Fruit fly (Drosophila melanogaster) S2 (cell line): ENCODE data around the gene Npc2g.

Experiments used
- CG8478 ChIP-seq: fragments of >200 bp; optimal IDR thresholded peaks from 2 replicates; lab custom pipeline; 2018
- CTCF ChIP-seq, 2 experiments: fragments of >200 bp; optimal IDR thresholded peaks; 2 replicates each; lab custom pipeline; 2018

Npc2g gene

DNA sequence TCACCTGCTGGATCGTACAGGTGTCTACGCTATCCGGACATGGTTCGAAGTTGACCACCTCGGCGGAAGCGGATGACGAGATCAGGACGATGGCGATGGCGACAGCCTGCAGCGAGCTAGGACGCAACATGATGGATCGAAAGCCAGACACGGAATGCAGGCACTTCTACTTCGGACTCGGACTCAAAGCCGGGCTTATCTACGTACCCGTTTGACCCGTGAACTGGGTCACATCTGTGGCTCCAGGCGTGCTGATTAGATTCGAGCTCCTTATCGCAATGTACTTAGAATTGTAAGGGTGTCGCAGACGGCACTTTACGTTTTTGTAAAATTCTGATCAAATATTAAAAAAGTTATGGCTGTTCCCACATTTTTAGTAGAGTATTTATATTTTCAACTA, at the start of gene Npc2g:
Npc2g (minus strand) TSS at position 160 of the 400 bp plus-strand sequence.
- TF ChIP-seq CTCF (optimal IDR thresholded peaks at IDR 0.05; lab: Kevin White, UChicago) (no peak), CG8478 (lab: Kevin White, UChicago) (no peak)

- TF ChIP-seq CTCF (optimal IDR thresholded peaks at IDR 0.05; lab: Kevin White, UChicago) (no peak), CG8478 (lab: Kevin White, UChicago) (no peak)
Observed at dm6 chr3R:30792959-30793358, 47.9 kb upstream of the Npc2g start.

DNA sequence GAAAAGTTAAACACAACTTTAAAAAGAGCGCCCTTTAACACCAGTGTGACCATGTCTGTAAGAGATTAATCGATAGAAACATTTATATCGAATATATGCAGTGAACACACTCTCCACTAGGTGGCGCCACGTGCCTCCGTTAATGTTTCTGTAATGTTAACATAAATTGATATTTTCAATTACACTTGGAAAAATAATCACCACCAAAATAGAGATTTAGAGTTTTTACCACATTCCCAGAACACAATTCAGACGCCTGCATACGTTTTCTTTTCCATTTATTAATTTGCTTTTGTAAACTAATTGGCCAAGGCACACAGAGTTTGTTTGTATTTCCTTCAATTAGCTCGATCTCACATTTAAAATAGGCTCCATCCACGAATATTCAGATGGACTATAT, 44.3 kb upstream of the Npc2g start:
- TF ChIP-seq CG8478 (lab: Kevin White, UChicago) (no peak), CTCF (optimal IDR thresholded peaks at IDR 0.05; lab: Kevin White, UChicago) (peak; percentile 93 to 97)

DNA sequence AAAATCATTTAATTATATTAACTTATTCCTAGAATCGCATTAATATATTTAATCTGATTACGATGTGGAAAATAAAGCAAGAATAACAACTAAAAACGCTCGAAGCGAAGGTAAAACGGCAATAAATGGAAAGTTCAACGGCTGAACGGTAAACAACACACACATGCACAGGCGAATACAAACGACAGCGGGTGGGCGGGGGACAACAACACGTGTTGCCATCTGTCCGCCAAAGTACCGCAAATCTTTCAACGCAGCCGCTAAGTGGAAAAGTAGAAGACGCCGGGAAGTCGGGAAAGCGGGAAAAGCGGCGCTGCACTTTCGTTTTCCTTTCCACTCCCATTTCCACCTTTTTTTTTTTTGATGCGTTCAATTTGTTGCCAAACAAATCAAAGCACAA, 37.5 kb upstream of the Npc2g start:
- no peak for TF ChIP-seq CTCF (optimal IDR thresholded peaks at IDR 0.05; lab: Kevin White, UChicago)

- no peak for TF ChIP-seq CTCF (optimal IDR thresholded peaks at IDR 0.05; lab: Kevin White, UChicago)
- no peak for TF ChIP-seq CG8478 (lab: Kevin White, UChicago)
Observed at dm6 chr3R:30781661-30782120, 36.6 kb upstream of the Npc2g start.

DNA sequence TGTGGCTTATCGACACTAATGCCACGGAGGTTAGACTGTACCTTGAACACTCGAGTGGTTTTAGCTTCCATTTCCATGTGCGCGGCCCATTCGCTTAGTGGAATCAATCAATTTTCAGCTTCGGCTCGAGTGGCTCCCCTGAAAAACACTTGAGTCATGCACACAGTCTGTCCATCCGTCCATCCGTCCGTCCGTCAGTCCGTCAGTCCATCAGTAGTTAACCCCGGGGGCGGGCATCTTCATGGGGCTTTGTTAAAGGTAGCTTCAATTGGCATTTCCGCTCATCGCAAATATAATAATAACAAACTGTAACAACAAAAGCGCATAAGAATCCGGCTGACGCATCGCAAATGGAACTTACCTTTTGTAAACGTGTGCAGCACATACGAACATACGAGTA, 36.1 kb upstream of the Npc2g start:
- no peak for TF ChIP-seq CG8478 (lab: Kevin White, UChicago)

dm6 chr3R:30780451-30780850, 35.4 kb upstream of the Npc2g start:
- TF ChIP-seq CG8478 (lab: Kevin White, UChicago) (no peak), CTCF (optimal IDR thresholded peaks at IDR 0.05; lab: Kevin White, UChicago) (no peak)

DNA sequence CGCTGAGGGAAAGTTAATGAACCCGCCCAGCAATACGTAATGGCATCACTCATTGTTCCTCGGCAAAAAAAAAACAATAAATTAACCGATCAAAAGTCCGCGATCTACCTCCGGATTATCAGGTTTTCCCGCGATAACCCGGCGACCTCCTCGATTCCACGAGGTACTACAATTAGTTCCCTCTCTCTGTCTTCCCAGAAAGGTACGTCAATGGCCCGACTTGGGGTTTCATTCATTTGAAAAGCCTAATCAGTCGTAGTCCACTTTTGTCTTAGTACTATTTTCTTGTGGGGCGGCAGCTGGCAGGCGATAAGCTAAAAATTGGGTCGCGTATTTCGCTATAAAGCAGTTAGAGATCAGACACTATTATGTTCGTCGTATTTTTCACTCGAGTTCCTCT, 34.2 kb upstream of the Npc2g start:
- TF ChIP-seq CG8478 (lab: Kevin White, UChicago) (no peak), CTCF (optimal IDR thresholded peaks at IDR 0.05; lab: Kevin White, UChicago) (no peak)

DNA sequence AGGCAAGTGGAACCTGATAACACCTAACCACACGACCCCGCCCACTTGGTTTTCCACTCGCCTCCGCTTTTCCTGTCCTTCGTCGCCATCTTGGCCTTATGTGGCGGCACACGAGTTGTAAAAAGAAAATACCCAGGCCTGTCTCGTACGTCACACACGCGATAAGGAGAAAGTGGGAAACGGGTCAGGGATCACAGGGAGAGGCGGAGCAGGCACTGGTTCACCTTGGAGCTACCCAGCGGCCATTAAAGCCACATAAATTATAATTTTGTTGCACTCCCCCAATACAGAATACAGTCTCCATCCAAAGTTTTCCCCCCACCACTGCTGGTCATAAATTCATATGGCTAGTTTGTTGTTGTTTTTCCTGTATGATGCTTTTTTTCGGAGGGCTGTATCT, 30.9 kb upstream of the Npc2g start:
- TF ChIP-seq CG8478 (lab: Kevin White, UChicago) (no peak), CTCF (optimal IDR thresholded peaks at IDR 0.05; lab: Kevin White, UChicago) (no peak)

DNA sequence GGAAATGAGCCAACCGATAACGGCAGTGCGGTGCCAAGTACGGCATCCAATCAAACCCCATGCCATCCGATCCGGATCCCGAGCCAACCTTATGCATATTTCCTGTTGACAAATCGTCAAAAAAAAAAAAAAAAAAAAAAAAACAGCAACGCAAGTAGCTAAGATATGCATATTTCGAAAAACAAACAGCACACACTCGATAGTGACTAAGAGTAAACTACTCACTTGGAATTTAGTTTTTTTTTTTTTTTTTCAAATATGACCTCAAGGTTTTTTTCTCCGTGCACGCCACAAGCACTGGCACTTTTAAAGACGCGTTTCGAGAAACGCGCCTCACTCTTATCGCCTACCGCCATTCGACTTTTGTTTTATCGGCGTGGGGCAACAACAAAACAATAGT, 30.2 kb upstream of the Npc2g start:
- TF ChIP-seq CTCF (optimal IDR thresholded peaks at IDR 0.05; lab: Kevin White, UChicago) (no peak), CG8478 (lab: Kevin White, UChicago) (no peak)

DNA sequence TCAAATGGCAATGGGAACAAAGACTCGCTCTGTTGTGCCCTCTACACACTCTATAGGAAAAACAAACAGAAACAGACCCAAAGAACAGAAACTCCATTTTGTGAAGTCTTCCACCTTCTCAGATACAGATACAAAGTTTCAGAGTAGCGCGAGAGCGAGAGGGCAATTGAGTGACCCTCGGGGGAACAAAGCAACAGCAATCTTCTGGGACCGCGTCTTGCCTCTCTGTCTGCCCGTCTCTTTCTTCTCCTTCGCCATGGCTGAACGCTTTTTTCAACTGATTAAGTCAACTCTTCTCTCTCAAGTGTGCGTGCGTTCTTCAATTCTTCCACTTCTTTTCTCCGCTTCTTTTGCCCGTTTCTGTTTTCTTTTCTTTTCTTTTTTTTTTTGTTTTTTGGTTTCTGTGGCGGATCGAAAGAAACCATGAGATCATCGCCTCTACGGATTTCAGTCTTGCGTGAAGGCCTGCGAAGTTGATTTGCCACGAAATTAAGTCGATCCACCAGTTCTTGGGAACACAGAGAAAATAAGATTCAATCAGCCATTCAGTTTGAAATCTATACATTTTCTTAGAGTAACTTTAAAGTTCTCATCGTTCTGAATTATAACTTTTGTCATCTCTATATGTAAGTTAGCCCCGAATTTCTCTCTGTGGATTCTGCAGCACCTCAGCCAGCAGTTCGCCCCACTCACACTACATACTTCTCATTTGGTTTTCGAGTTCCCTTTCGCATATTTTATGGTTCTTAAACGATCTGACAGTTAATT, 27.9 kb upstream of the Npc2g start:
- TF ChIP-seq CTCF (optimal IDR thresholded peaks at IDR 0.05; lab: Kevin White, UChicago) (no peak), CG8478 (lab: Kevin White, UChicago) (no peak)

dm6 chr3R:30770709-30771108, 25.6 kb upstream of the Npc2g start:
- TF ChIP-seq CTCF (optimal IDR thresholded peaks at IDR 0.05; lab: Kevin White, UChicago) (peak; percentile 71 to 74), CG8478 (lab: Kevin White, UChicago) (no peak)

DNA sequence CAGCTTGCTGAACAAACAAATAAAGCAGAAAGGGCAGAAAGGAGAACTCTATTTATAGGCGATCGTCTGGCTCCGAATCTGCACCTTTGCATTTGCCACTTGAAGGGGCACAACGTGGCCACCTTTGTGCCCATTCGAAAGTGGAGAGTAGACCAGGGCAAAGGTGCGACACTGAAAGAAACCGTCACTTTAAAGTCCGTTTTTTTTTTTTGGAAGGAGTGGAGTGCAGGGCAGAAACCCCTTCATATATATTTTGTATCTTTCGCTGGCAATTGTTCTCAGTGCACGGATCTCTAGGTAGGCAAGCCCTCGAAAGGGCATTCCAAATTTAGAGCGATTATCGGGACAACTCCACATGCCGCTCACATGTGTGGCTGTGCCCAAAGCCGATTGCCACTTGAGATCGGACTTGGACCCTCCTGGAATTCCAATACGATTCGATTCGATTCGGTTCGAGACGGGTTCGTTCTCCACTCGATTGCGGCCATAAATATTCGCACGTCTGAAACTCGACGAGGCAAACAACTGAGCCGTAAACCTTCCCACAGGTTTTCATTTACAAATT, 25.1 kb upstream of the Npc2g start:
- TF ChIP-seq CG8478 (lab: Kevin White, UChicago) (no peak), CTCF (optimal IDR thresholded peaks at IDR 0.05; lab: Kevin White, UChicago) (no peak)

DNA sequence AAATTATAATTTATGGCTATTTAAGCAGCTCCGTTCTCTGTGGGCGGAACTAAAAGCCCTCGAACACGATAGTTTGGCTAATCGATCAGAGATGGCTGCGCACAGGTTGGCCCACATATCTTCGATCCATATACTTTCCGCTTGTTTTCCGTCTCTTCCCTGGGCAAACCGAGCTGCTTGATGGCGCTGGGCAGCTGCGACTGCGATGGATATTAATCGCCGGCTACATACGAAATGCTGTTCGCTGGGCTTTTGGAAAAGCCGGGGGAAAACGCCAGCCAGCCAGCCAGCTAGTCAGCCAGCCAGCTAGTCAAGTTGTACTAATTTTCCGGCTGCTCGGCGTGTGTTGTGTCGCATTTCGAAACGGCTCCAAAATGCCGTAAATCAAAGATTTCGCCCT, 22.5 kb upstream of the Npc2g start:
- TF ChIP-seq CG8478 (lab: Kevin White, UChicago), result no peak
- no peak for TF ChIP-seq CTCF (optimal IDR thresholded peaks at IDR 0.05; lab: Kevin White, UChicago)

DNA sequence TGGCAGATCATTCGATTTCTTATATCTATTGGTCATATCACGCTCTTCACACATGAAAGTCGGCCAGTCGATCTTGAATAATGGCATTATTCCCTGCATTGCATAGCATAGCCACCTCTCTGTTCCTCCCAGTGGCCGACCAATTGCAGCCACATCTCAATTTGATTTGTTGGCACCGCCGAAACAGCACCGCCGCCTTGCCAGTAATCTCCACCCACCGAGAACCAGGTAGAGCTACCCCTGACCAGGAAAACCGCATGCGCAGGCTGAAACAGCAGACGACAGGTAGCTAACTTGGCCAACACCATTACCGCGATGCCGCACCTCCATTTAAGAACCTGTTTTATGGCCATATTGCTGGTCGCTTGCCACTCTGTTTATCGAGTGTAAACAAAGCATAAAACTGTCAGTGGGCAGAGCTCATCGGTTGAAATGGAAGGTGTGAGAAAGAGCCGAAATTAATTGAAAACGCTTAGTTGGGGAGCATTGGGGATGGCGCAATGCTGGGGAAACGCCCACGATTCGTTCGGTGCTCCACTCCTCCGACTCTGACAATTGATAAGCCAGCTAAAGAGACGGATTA, 21.9 kb upstream of the Npc2g start:
- TF ChIP-seq CG8478 (lab: Kevin White, UChicago), result no peak
- TF ChIP-seq CTCF (optimal IDR thresholded peaks at IDR 0.05; lab: Kevin White, UChicago), result no peak
